Worm (Caenorhabditis elegans) whole organism, L4 larva: Measurements from ENCODE around the gene irg-4.

ENCODE experiments used
- D1046.2 ChIP-seq: fragments of 200-800 bp; sonication (Bioruptor generic); IDR thresholded peaks from 2 replicates; pipeline ENCODE4 v1.3.6; 2022; ENCODE audit warnings: missing genetic modification characterization, missing compliant biosample characterization
- F37D6.2 ChIP-seq: sonication (generic microtip); optimal IDR thresholded peaks from 2 replicates; lab custom pipeline; 2016; ENCODE audit warnings: mild to moderate bottlenecking, missing genetic modification characterization, missing compliant biosample characterization
- F49E8.2 ChIP-seq: sonication (generic microtip); optimal IDR thresholded peaks from 2 replicates; lab custom pipeline; 2016; ENCODE audit warnings: missing compliant biosample characterization, mild to moderate bottlenecking, missing genetic modification characterization, borderline replicate concordance
- R02D3.7 ChIP-seq: fragments of 150-350 bp; sonication (generic microtip); optimal IDR thresholded peaks from 3 replicates; lab custom pipeline; 2014; ENCODE audit warnings: missing biosample characterization, missing genetic modification characterization
- T20F7.1 ChIP-seq: fragments of 200-800 bp; sonication (Bioruptor generic); optimal IDR thresholded peaks from 2 replicates; lab custom pipeline; 2018; ENCODE audit warnings: mild to moderate bottlenecking, missing genetic modification characterization, missing compliant biosample characterization
- T26A8.4 ChIP-seq: fragments of 200-800 bp; sonication (Bioruptor generic); IDR thresholded peaks from 2 replicates; pipeline ENCODE4 v1.3.6; 2022; ENCODE audit warnings: missing genetic modification characterization, missing compliant biosample characterization
- Y5F2A.4 ChIP-seq: fragments of 200-800 bp; sonication (Bioruptor generic); optimal IDR thresholded peaks from 2 replicates; lab custom pipeline; 2018; ENCODE audit warnings: mild to moderate bottlenecking, missing genetic modification characterization, missing compliant biosample characterization
- Y75B8A.6 ChIP-seq: fragments of 200-800 bp; sonication (Bioruptor generic); IDR thresholded peaks from 2 replicates; pipeline ENCODE4 v1.3.6; 2022; ENCODE audit warnings: missing genetic modification reagents, missing genetic modification characterization, missing compliant biosample characterization
- ZK337.2 ChIP-seq: fragments of 200-800 bp; sonication (Bioruptor generic); IDR thresholded peaks from 2 replicates; pipeline ENCODE4 v1.3.6; 2022; ENCODE audit warnings: missing genetic modification reagents, missing genetic modification characterization, missing compliant biosample characterization
- aly-2 ChIP-seq: sonication (generic microtip); optimal IDR thresholded peaks from 2 replicates; lab custom pipeline; 2018; ENCODE audit warnings: missing biosample characterization, missing genetic modification characterization
- attf-4 ChIP-seq: sonication (generic microtip); optimal IDR thresholded peaks from 3 replicates; lab custom pipeline; 2017; ENCODE audit warnings: missing biosample characterization, missing genetic modification characterization
- ceh-28 ChIP-seq: fragments of 150-350 bp; optimal IDR thresholded peaks from 2 replicates; lab custom pipeline; 2014; ENCODE audit warnings: missing biosample characterization, missing genetic modification reagents, missing genetic modification characterization
- ceh-62 ChIP-seq: sonication (generic microtip); optimal IDR thresholded peaks from 2 replicates; lab custom pipeline; 2017; ENCODE audit warnings: missing biosample characterization, missing genetic modification characterization
- ces-1 ChIP-seq: fragments of 150-350 bp; sonication (generic microtip); optimal IDR thresholded peaks from 4 replicates; lab custom pipeline; 2014; ENCODE audit warnings: missing biosample characterization, missing genetic modification reagents, missing genetic modification characterization
- cey-2 ChIP-seq: sonication (generic microtip); optimal IDR thresholded peaks from 3 replicates; lab custom pipeline; 2017; ENCODE audit warnings: missing genetic modification characterization, mild to moderate bottlenecking, missing compliant biosample characterization, antibody characterized with exemption, borderline replicate concordance; ENCODE audit not compliant: insufficient read depth
- daf-8 ChIP-seq: fragments of 200-800 bp; sonication (Bioruptor generic); IDR thresholded peaks from 2 replicates; pipeline ENCODE4 v1.3.6; 2022; ENCODE audit warnings: missing genetic modification characterization, missing compliant biosample characterization
- dmd-8 ChIP-seq: fragments of 200-800 bp; sonication (Bioruptor generic); IDR thresholded peaks from 2 replicates; pipeline ENCODE4 v1.3.6; 2022; ENCODE audit warnings: missing genetic modification characterization, missing compliant biosample characterization
- egl-43 ChIP-seq: fragments of 200-800 bp; sonication (Bioruptor generic); IDR thresholded peaks from 2 replicates; pipeline ENCODE4 v1.3.6; 2022; ENCODE audit warnings: missing genetic modification reagents, missing genetic modification characterization, missing compliant biosample characterization
- hif-1 ChIP-seq, 2 experiments: sonication (generic microtip); optimal IDR thresholded peaks; 2 replicates each; lab custom pipeline; 2016 to 2017; ENCODE audit warnings: missing compliant biosample characterization in 2 of 2, missing genetic modification characterization in 2 of 2, missing genetic modification reagents in 2 of 2, missing genotype in 2 of 2, mild to moderate bottlenecking in 1 of 2
- lin-13 ChIP-seq: fragments of 150-350 bp; optimal IDR thresholded peaks from 2 replicates; lab custom pipeline; 2014; ENCODE audit warnings: missing biosample characterization, missing genetic modification reagents, missing genetic modification characterization
- lin-15B ChIP-seq: fragments of 150-350 bp; sonication (generic microtip); optimal IDR thresholded peaks from 3 replicates; lab custom pipeline; 2014; ENCODE audit warnings: missing biosample characterization, missing genetic modification characterization
- lin-29 ChIP-seq: fragments of 200-800 bp; sonication (Bioruptor generic); IDR thresholded peaks from 2 replicates; pipeline ENCODE4 v1.3.6; 2022; ENCODE audit warnings: missing genetic modification reagents, missing genetic modification characterization, missing compliant biosample characterization
- lin-38 ChIP-seq: fragments of 200-800 bp; sonication (Bioruptor generic); IDR thresholded peaks from 2 replicates; pipeline ENCODE4 v1.3.6; 2022; ENCODE audit warnings: missing genetic modification reagents, missing genetic modification characterization, missing compliant biosample characterization
- lin-39 ChIP-seq: fragments of 150-350 bp; optimal IDR thresholded peaks from 2 replicates; lab custom pipeline; 2014; ENCODE audit warnings: missing biosample characterization, missing genetic modification reagents, missing genetic modification characterization
- lir-3 ChIP-seq: sonication (generic microtip); optimal IDR thresholded peaks from 2 replicates; lab custom pipeline; 2016; ENCODE audit warnings: mild to moderate bottlenecking, missing genetic modification characterization, missing compliant biosample characterization
- lsy-2 ChIP-seq, 2 experiments: fragments of 150-350 bp in 1 of 2; sonication (generic microtip) in 1 of 2; optimal IDR thresholded peaks; 2 replicates each; lab custom pipeline; 2014 to 2017; ENCODE audit warnings: missing biosample characterization in 2 of 2, missing genetic modification characterization in 2 of 2
- madf-9 ChIP-seq: fragments of 200-800 bp; sonication (Bioruptor generic); conservative IDR thresholded peaks from 2 replicates; pipeline ENCODE4 v1.3.6; 2022; ENCODE audit warnings: missing genetic modification reagents, missing genetic modification characterization, missing compliant biosample characterization
- mdl-1 ChIP-seq, 2 experiments: fragments of 150-350 bp in 1 of 2; sonication (generic microtip) in 1 of 2; optimal IDR thresholded peaks; 2 replicates each; lab custom pipeline; 2014 to 2017; ENCODE audit warnings: missing biosample characterization in 2 of 2, missing genetic modification characterization in 2 of 2
- mdt-29 ChIP-seq: fragments of 200-800 bp; sonication (Bioruptor generic); IDR thresholded peaks from 2 replicates; pipeline ENCODE4 v1.3.6; 2022; ENCODE audit warnings: missing genetic modification reagents, missing genetic modification characterization, missing compliant biosample characterization
- mep-1 ChIP-seq: fragments of 150-350 bp; sonication (generic microtip); optimal IDR thresholded peaks from 3 replicates; lab custom pipeline; 2014; ENCODE audit warnings: missing biosample characterization, missing genetic modification characterization
- mxl-2 ChIP-seq: fragments of 200-800 bp; sonication (Bioruptor generic); conservative IDR thresholded peaks from 2 replicates; pipeline ENCODE4 v1.3.6; 2022; ENCODE audit warnings: missing genetic modification reagents, missing genetic modification characterization, missing compliant biosample characterization
- mxl-3 ChIP-seq: fragments of 200-800 bp; sonication (Bioruptor generic); optimal IDR thresholded peaks from 2 replicates; lab custom pipeline; 2018; ENCODE audit warnings: mild to moderate bottlenecking, missing genetic modification characterization, missing compliant biosample characterization
- nhr-102 ChIP-seq: sonication (generic microtip); optimal IDR thresholded peaks from 2 replicates; lab custom pipeline; 2016; ENCODE audit warnings: mild to moderate bottlenecking, missing genetic modification characterization, moderate library complexity, missing compliant biosample characterization
- nhr-11 ChIP-seq: fragments of 150-350 bp; optimal IDR thresholded peaks from 2 replicates; lab custom pipeline; 2014; ENCODE audit warnings: missing biosample characterization, missing genetic modification characterization
- nhr-48 ChIP-seq: sonication (generic microtip); optimal IDR thresholded peaks from 2 replicates; lab custom pipeline; 2016; ENCODE audit warnings: mild to moderate bottlenecking, missing genetic modification characterization, missing compliant biosample characterization
- nhr-76 ChIP-seq: fragments of 150-350 bp; optimal IDR thresholded peaks from 2 replicates; lab custom pipeline; 2014; ENCODE audit warnings: missing biosample characterization, missing genetic modification characterization
- nhr-77 ChIP-seq: fragments of 150-350 bp; optimal IDR thresholded peaks from 2 replicates; lab custom pipeline; 2014; ENCODE audit warnings: missing biosample characterization, missing genetic modification characterization
- saeg-2 ChIP-seq: fragments of 200-800 bp; sonication (Bioruptor generic); IDR thresholded peaks from 2 replicates; pipeline ENCODE4 v1.3.6; 2022; ENCODE audit warnings: missing genetic modification reagents, missing genetic modification characterization, missing compliant biosample characterization
- sdz-12 ChIP-seq: fragments of 200-800 bp; sonication (Bioruptor generic); optimal IDR thresholded peaks from 2 replicates; lab custom pipeline; 2018; ENCODE audit warnings: mild to moderate bottlenecking, missing genetic modification characterization, missing compliant biosample characterization
- set-16 ChIP-seq: fragments of 200-800 bp; sonication (Bioruptor generic); IDR thresholded peaks from 2 replicates; pipeline ENCODE4 v1.3.6; 2022; ENCODE audit warnings: missing genetic modification reagents, missing genetic modification characterization, missing compliant biosample characterization
- skn-1 ChIP-seq: fragments of 150-350 bp; optimal IDR thresholded peaks from 2 replicates; lab custom pipeline; 2014; ENCODE audit warnings: missing biosample characterization, missing genetic modification characterization
- snpc-1.2 ChIP-seq: fragments of 200-800 bp; sonication (Bioruptor generic); IDR thresholded peaks from 2 replicates; pipeline ENCODE4 v1.3.6; 2022; ENCODE audit warnings: missing genetic modification reagents, missing genetic modification characterization, missing compliant biosample characterization
- spr-1 ChIP-seq: sonication (generic microtip); optimal IDR thresholded peaks from 2 replicates; lab custom pipeline; 2016; ENCODE audit warnings: mild to moderate bottlenecking, missing genetic modification characterization, missing compliant biosample characterization
- tag-97 ChIP-seq: fragments of 200-800 bp; sonication (Bioruptor generic); IDR thresholded peaks from 2 replicates; pipeline ENCODE4 v1.3.6; 2022; ENCODE audit warnings: missing genetic modification characterization, missing compliant biosample characterization
- tra-1 ChIP-seq: fragments of 200-800 bp; sonication (Bioruptor generic); IDR thresholded peaks from 2 replicates; pipeline ENCODE4 v1.3.6; 2022; ENCODE audit warnings: missing genetic modification reagents, missing genetic modification characterization, missing compliant biosample characterization
- unc-130 ChIP-seq: sonication (generic microtip); optimal IDR thresholded peaks from 2 replicates; lab custom pipeline; 2016; ENCODE audit warnings: missing genetic modification reagents, missing genetic modification characterization, missing compliant biosample characterization
- unc-39 ChIP-seq: sonication (generic microtip); optimal IDR thresholded peaks from 2 replicates; lab custom pipeline; 2017; ENCODE audit warnings: missing biosample characterization, missing genetic modification characterization
- zfp-3 ChIP-seq: fragments of 200-800 bp; sonication (Bioruptor generic); conservative IDR thresholded peaks from 2 replicates; pipeline ENCODE4 v1.3.6; 2022; ENCODE audit warnings: missing genetic modification reagents, missing genetic modification characterization, missing compliant biosample characterization
- zip-11 ChIP-seq: fragments of 200-800 bp; sonication (Bioruptor generic); IDR thresholded peaks from 2 replicates; pipeline ENCODE4 v1.3.6; 2022; ENCODE audit warnings: missing genetic modification characterization, missing compliant biosample characterization
- ztf-11 ChIP-seq: fragments of 150-350 bp; optimal IDR thresholded peaks from 2 replicates; lab custom pipeline; 2014; ENCODE audit warnings: missing biosample characterization, missing genetic modification characterization

The irg-4 gene

ce11 chrIV:12391003-12391637 lies 44.5 kb upstream of the irg-4 start, which contains the start of the genes rps-23 and dpm-3 (continued):
- TF ChIP-seq ZK337.2 (GFP tag; lab: Robert Waterston, UW) (peak; percentile 98), set-16 (GFP tag; lab: Robert Waterston, UW) (0 out of 2 replicates have a peak, but pooled peaks have one; percentile 27), nhr-77 (peak; percentile 96), unc-39 (no peak), skn-1 (tag; lab: Kevin White, UChicago) (no peak), tra-1 (GFP tag; lab: Robert Waterston, UW) (peak; percentile 78; the same call in 1 of the 2 replicates), nhr-48 (tag; lab: Kevin White, UChicago) (peak; percentile 63), F37D6.2 (tag; lab: Kevin White, UChicago) (peak; percentile 76), lin-15B (peak; percentile 81), saeg-2 (GFP tag; lab: Robert Waterston, UW) (peak; percentile 59; the same call in 1 of the 2 replicates), madf-9 (GFP tag; lab: Robert Waterston, UW) (peak; percentile 91), dmd-8 (GFP tag; lab: Robert Waterston, UW) (0 out of 2 replicates have a peak, but pooled peaks have one; percentile 69), lin-39 (tag; lab: Kevin White, UChicago) (no peak), lin-29 (GFP tag; lab: Robert Waterston, UW) (peak; percentile 80), mdl-1 (tag; optimal IDR thresholded peaks at IDR 0.05; lab: Kevin White, UChicago) (peak; percentile 29 to 67), attf-4 (tag; lab: Kevin White, UChicago) (no peak), mxl-2 (GFP tag; lab: Robert Waterston, UW) (0 out of 2 replicates have a peak, but pooled peaks have one; percentile 58), lir-3 (no peak), daf-8 (GFP tag; lab: Robert Waterston, UW) (no peak), F49E8.2 (tag; lab: Kevin White, UChicago) (peak; percentile 83), ceh-62 (tag; lab: Kevin White, UChicago) (no peak), mxl-3 (GFP tag; lab: Kevin White, UChicago) (peak; percentile 87), spr-1 (tag; lab: Kevin White, UChicago) (peak; percentile 61), aly-2 (tag; lab: Kevin White, UChicago) (no peak), snpc-1.2 (GFP tag; lab: Robert Waterston, UW) (peak; percentile 90), ces-1 (GFP tag; lab: Kevin White, UChicago) (peak; percentile 16), D1046.2 (GFP tag; lab: Robert Waterston, UW) (peak; percentile 99), lin-13 (GFP tag; lab: Kevin White, UChicago) (peak; percentile 96), nhr-76 (peak; percentile 29), zfp-3 (peak; percentile 83), unc-130 (peak; percentile 98), nhr-102 (tag; lab: Kevin White, UChicago) (peak; percentile 88), lin-38 (GFP tag; lab: Robert Waterston, UW) (peak; percentile 90), hif-1 (tag; optimal IDR thresholded peaks at IDR 0.05; lab: Kevin White, UChicago) (peak in 1 of 2 experiments; percentile 97), sdz-12 (peak; percentile 93), cey-2 (tag; lab: Kevin White, UChicago) (no peak), tag-97 (GFP tag; lab: Robert Waterston, UW) (peak; percentile 86; the same call in 1 of the 2 replicates), Y5F2A.4 (GFP tag; lab: Kevin White, UChicago) (no peak), mep-1 (peak; percentile 97), ztf-11 (tag; lab: Kevin White, UChicago) (no peak), zip-11 (GFP tag; lab: Robert Waterston, UW) (no peak), Y75B8A.6 (GFP tag; lab: Robert Waterston, UW) (0 out of 2 replicates have a peak, but pooled peaks have one; percentile 23), T26A8.4 (peak; percentile 92), nhr-11 (tag; lab: Kevin White, UChicago) (peak; percentile 93), T20F7.1 (GFP tag; lab: Kevin White, UChicago) (peak; percentile 90), mdt-29 (GFP tag; lab: Robert Waterston, UW) (peak; percentile 81), ceh-28 (no peak), egl-43 (GFP tag; lab: Robert Waterston, UW) (peak; percentile 62; the same call in 1 of the 2 replicates), R02D3.7 (tag; lab: Kevin White, UChicago) (no peak), lsy-2 (tag; optimal IDR thresholded peaks at IDR 0.05; lab: Kevin White, UChicago) (peak; percentile 98 to 100)
